Fruit fly (Drosophila melanogaster): Measurements from ENCODE around the gene Cdc37.

dm6 chr3L:1810288-1810687, 15.1 kb downstream of the Cdc37 start, which contains the start of gene GV1:
- TF ChIP-seq cic (GFP tag; optimal IDR thresholded peaks at IDR 0.05) (no peak), Crg-1 (GFP tag; optimal IDR thresholded peaks at IDR 0.05) (no peak), CG12768 (GFP tag; optimal IDR thresholded peaks at IDR 0.05) (no peak), CG14711 (tag; optimal IDR thresholded peaks at IDR 0.05) (no peak), Clk (GFP tag; optimal IDR thresholded peaks at IDR 0.05) (no peak), Hr96 (GFP tag; optimal IDR thresholded peaks at IDR 0.05) (no peak), pad (GFP tag; optimal IDR thresholded peaks at IDR 0.05) (no peak), CG7045 (GFP tag; optimal IDR thresholded peaks at IDR 0.05) (no peak), kay (GFP tag; ENCODE audit: borderline replicate concordance) (no peak), CG1620 (GFP tag; optimal IDR thresholded peaks at IDR 0.05) (no peak), CG5204 (GFP tag; optimal IDR thresholded peaks at IDR 0.05) (no peak)

Data from whole organism, adult.